Fruit fly (Drosophila melanogaster): ENCODE results near the gene bbg.

Gene bbg

DNA sequence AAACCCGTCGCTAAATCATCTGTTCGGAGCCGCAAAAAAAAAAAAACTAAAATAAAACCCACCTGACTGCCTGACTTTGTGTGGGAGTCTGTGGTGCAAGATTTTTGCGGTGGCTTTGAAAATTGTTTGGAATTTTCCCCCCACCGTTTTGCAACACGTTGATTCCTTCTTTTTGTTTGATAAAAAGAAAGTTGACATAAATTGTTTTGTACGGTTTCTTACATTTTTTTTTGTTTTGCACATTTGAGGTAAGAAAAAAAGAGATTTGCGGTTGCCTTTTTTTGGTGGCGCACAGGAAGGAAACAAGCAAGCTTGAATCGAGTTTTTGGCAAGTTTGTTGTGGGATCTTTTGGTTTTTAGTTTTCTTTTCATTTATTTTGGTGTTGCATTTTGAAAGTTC lies 20.4 kb downstream of the bbg start (continued):
- no peak for TF ChIP-seq net (GFP tag; optimal IDR thresholded peaks at IDR 0.05)
- peak; percentile 70 for TF ChIP-seq CG15336 (GFP tag; IDR thresholded peaks at IDR 0.05)
- TF ChIP-seq Smox (GFP tag; optimal IDR thresholded peaks at IDR 0.05): no peak
- no peak for TF ChIP-seq CG11294 (GFP tag; IDR thresholded peaks at IDR 0.05)
- TF ChIP-seq fkh (GFP tag; optimal IDR thresholded peaks at IDR 0.05): no peak
- peak; percentile 15 for TF ChIP-seq Sox102F (GFP tag; optimal IDR thresholded peaks at IDR 0.05)
- no peak for TF ChIP-seq CG10669 (GFP tag; optimal IDR thresholded peaks at IDR 0.05)
- no peak for TF ChIP-seq Met (GFP tag; optimal IDR thresholded peaks at IDR 0.05)
- TF ChIP-seq CG31627 (GFP tag; optimal IDR thresholded peaks at IDR 0.05): no peak
- no peak for TF ChIP-seq achi (GFP tag; optimal IDR thresholded peaks at IDR 0.05)
- peak; percentile 37 for TF ChIP-seq CG32006 (GFP tag; optimal IDR thresholded peaks at IDR 0.05)
- TF ChIP-seq lz (GFP tag; optimal IDR thresholded peaks at IDR 0.05): no peak

DNA sequence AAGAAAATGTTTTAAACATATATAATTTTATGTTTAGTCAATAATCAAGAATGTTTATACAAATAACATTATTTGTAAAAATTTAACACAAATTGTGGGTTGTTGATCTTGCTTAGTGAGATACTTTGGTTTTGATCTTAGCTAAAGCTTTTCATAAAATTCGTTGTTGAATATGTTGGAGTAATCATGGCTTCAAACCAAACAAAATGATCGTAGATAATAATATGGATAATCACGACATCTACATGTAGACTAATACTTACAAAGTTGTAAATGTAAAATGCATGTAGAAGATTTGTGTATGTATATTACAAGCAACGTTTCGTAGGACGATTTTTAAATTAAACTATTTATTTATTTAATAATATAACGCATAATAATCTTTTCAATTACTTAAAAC lies 22.8 kb downstream of the bbg start:
- TF ChIP-seq Eip78C (GFP tag): peak; percentile 27
- TF ChIP-seq esn (GFP tag; optimal IDR thresholded peaks at IDR 0.05): no peak
- TF ChIP-seq acj6 (GFP tag; optimal IDR thresholded peaks at IDR 0.05): no peak
- TF ChIP-seq dsx (GFP tag; optimal IDR thresholded peaks at IDR 0.05; ENCODE audit: poor library complexity, severe bottlenecking): peak; percentile 72

DNA sequence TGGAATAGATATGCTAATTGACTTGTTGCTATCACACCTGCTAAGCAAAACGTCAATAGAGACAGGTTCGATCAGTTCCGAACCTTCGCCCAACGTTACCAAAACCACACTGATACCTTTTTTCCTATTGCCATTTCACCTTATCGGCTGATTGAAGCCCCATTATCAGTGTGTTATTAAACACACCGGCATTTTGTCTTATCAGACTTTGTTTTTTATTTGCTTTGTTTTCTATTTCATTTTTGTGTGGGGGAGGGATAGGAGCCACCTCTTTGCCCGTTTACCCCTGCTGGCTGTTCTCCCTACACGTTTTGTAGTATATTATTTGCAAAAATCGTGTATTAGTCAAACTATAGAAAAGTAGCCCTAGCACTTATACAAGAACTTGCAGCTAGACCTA lies 26.1 kb downstream of the bbg start:
- TF ChIP-seq fkh (GFP tag; optimal IDR thresholded peaks at IDR 0.05) (peak; percentile 61), Sox14 (GFP tag; optimal IDR thresholded peaks at IDR 0.05) (peak; percentile 38), vri (GFP tag; optimal IDR thresholded peaks at IDR 0.05) (peak; percentile 96), dsx (GFP tag; optimal IDR thresholded peaks at IDR 0.05; ENCODE audit: poor library complexity, severe bottlenecking) (no peak), Sox102F (GFP tag; optimal IDR thresholded peaks at IDR 0.05) (no peak), Gug (GFP tag; IDR thresholded peaks at IDR 0.05) (no peak), Sox15 (GFP tag; optimal IDR thresholded peaks at IDR 0.05) (no peak)

DNA sequence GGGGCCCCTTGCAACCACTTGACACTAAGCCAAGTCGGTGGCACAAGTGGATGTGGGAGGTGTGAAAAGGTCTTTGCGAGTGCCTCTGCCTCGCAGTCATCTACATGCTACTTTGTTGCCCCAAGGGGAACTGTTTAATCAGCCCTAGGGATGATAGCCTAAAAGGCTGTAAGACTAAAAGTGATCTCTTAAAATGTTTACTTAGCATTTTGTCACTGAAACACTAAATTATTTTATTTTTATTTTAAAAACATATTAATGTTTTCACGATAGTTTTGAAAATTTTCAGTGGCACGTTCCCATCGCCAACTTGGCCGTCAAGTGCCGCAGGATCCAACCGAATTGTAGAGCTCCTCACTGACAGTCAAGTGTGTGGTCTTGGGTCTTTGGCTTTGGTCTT lies 38.6 kb downstream of the bbg start:
- TF ChIP-seq ss (GFP tag; optimal IDR thresholded peaks at IDR 0.05) (no peak), CG6276 (GFP tag; optimal IDR thresholded peaks at IDR 0.05) (no peak), Ets96B (tag; optimal IDR thresholded peaks at IDR 0.05) (no peak), fkh (GFP tag; optimal IDR thresholded peaks at IDR 0.05) (no peak), CG9139 (GFP tag; optimal IDR thresholded peaks at IDR 0.05) (no peak), CG10631 (GFP tag; optimal IDR thresholded peaks at IDR 0.05) (peak; percentile 47), CG7368 (GFP tag; optimal IDR thresholded peaks at IDR 0.05) (no peak), spab (GFP tag; optimal IDR thresholded peaks at IDR 0.05) (no peak), Sox14 (GFP tag; optimal IDR thresholded peaks at IDR 0.05) (no peak), lz (GFP tag; optimal IDR thresholded peaks at IDR 0.05) (no peak), cyc (GFP tag; optimal IDR thresholded peaks at IDR 0.05) (no peak), Smox (GFP tag; optimal IDR thresholded peaks at IDR 0.05) (peak; percentile 6), Hr38 (GFP tag; optimal IDR thresholded peaks at IDR 0.05) (no peak), Met (GFP tag; optimal IDR thresholded peaks at IDR 0.05) (no peak), CG3032 (tag; optimal IDR thresholded peaks at IDR 0.05) (peak; percentile 2), svp (GFP tag) (peak; percentile 57), CG1621 (tag; optimal IDR thresholded peaks at IDR 0.05) (no peak), CG8119 (GFP tag; IDR thresholded peaks at IDR 0.05) (no peak), CG11902 (GFP tag; optimal IDR thresholded peaks at IDR 0.05) (no peak), pdm3 (GFP tag; optimal IDR thresholded peaks at IDR 0.05) (peak; percentile 5), fd59A (GFP tag; optimal IDR thresholded peaks at IDR 0.05) (no peak), Ets21C (GFP tag; optimal IDR thresholded peaks at IDR 0.05) (no peak), CG8632 (GFP tag; optimal IDR thresholded peaks at IDR 0.05) (no peak), Lpt (GFP tag; optimal IDR thresholded peaks at IDR 0.05) (no peak), achi (GFP tag; optimal IDR thresholded peaks at IDR 0.05) (peak; percentile 19), Sox15 (GFP tag; optimal IDR thresholded peaks at IDR 0.05) (no peak), CG32006 (GFP tag; optimal IDR thresholded peaks at IDR 0.05) (no peak), CG34406 (GFP tag; optimal IDR thresholded peaks at IDR 0.05) (no peak), vri (GFP tag; optimal IDR thresholded peaks at IDR 0.05) (no peak), CG3919 (GFP tag; optimal IDR thresholded peaks at IDR 0.05) (peak; percentile 3), esn (GFP tag; optimal IDR thresholded peaks at IDR 0.05) (peak; percentile 1), CG15336 (GFP tag; IDR thresholded peaks at IDR 0.05) (no peak), OdsH (GFP tag; optimal IDR thresholded peaks at IDR 0.05) (peak; percentile 0), CG4318 (GFP tag; optimal IDR thresholded peaks at IDR 0.05) (no peak), dsx (GFP tag; optimal IDR thresholded peaks at IDR 0.05; ENCODE audit: poor library complexity, severe bottlenecking) (peak; percentile 91), fd85E (GFP tag; optimal IDR thresholded peaks at IDR 0.05) (no peak), CG11294 (GFP tag; IDR thresholded peaks at IDR 0.05) (no peak), Gug (GFP tag; IDR thresholded peaks at IDR 0.05) (no peak), eg (GFP tag; IDR thresholded peaks at IDR 0.05) (no peak)

Data from whole organism, prepupa.